Worm (Caenorhabditis elegans): ENCODE data around the gene mec-10.

The mec-10 gene

DNA sequence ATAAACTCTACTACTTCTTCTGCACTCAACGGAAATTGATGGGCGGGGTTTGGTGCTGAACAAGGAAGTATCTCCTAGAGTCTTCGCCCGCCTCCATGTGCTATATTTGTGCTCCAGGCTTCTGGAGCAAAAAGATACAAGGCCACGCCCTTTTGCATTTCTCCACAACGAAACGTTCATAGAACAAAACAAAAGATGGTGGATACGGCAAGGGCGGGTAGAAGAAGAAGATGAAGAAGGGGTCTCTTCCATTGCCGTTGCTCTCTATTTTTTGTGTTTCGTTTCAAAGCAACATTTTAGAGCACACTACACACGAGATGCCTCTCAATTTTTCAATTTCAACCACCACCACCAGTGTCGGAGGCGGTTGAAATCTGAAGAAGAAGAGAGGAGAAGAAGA lies 6.2 kb upstream of the mec-10 start:
- TF ChIP-seq nhr-12 (tag; optimal IDR thresholded peaks at IDR 0.05) (no peak), Y55F3AM.14 (GFP tag; optimal IDR thresholded peaks at IDR 0.05) (no peak), elt-1 (tag; optimal IDR thresholded peaks at IDR 0.05) (no peak), mdl-1 (tag; optimal IDR thresholded peaks at IDR 0.05) (peak; percentile 62 to 70), sem-4 (tag; optimal IDR thresholded peaks at IDR 0.05) (peak; percentile 34), F13H6.1 (tag; optimal IDR thresholded peaks at IDR 0.05) (no peak), ztf-1 (GFP tag; conservative IDR thresholded peaks at IDR 0.05) (no peak), nhr-77 (tag; optimal IDR thresholded peaks at IDR 0.05) (no peak), ztf-11 (tag; optimal IDR thresholded peaks at IDR 0.05) (no peak), zag-1 (tag; optimal IDR thresholded peaks at IDR 0.05) (peak; percentile 32), C34F6.9 (tag; optimal IDR thresholded peaks at IDR 0.05) (no peak), aly-2 (tag; optimal IDR thresholded peaks at IDR 0.05) (no peak), nhr-23 (tag; optimal IDR thresholded peaks at IDR 0.05) (no peak), R02D3.7 (tag; optimal IDR thresholded peaks at IDR 0.05) (no peak), unc-62 (GFP tag; optimal IDR thresholded peaks at IDR 0.05) (no peak), sma-3 (GFP tag; optimal IDR thresholded peaks at IDR 0.05) (no peak), ceh-82 (tag; optimal IDR thresholded peaks at IDR 0.05) (no peak), crh-2 (tag; optimal IDR thresholded peaks at IDR 0.05) (no peak), nhr-10 (tag; optimal IDR thresholded peaks at IDR 0.05) (no peak), lsy-2 (tag; optimal IDR thresholded peaks at IDR 0.05) (peak in 1 of 2 experiments; percentile 7), ztf-4 (tag; optimal IDR thresholded peaks at IDR 0.05) (no peak), egl-27 (tag; optimal IDR thresholded peaks at IDR 0.05) (no peak), alr-1 (tag; optimal IDR thresholded peaks at IDR 0.05) (no peak)

- TF ChIP-seq C34F6.9 (tag; optimal IDR thresholded peaks at IDR 0.05) (no peak), gmeb-1 (tag; optimal IDR thresholded peaks at IDR 0.05) (no peak), snpc-4 (tag; optimal IDR thresholded peaks at IDR 0.05) (no peak)
Measured at ce11 chrX:8475759-8476228, 5.7 kb upstream of the mec-10 start, which contains the start of gene nhr-14. Gene nhr-14 (minus strand): TSS chrX:8476178.

DNA sequence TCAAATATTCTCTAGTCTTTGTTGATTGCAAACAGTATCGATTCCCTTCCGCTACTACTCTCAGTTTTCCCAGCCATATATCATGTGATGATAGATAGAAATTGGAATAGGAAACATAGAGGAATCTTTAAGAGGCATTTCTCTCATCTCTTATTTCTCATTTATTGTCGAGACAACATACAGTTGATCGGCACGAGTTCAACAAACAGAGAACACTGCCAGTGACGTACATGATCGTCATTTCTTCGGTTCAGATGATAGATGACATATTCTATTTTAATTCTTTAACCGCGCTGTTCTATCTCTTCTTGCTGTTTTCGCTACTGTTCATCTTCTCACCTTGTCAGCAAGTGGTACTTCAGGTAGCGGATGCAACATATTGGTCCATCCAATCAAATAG lies 5.0 kb upstream of the mec-10 start:
- TF ChIP-seq blmp-1 (tag; optimal IDR thresholded peaks at IDR 0.05; ENCODE audit: insufficient read depth) = peak; percentile 87
- peak; percentile 99 for TF ChIP-seq sma-9 (GFP tag; optimal IDR thresholded peaks at IDR 0.05)
- TF ChIP-seq sma-9 (tag; optimal IDR thresholded peaks at IDR 0.05) = peak; percentile 67
- TF ChIP-seq unc-62 (GFP tag; optimal IDR thresholded peaks at IDR 0.05) = peak; percentile 65
- TF ChIP-seq sma-3 (GFP tag; optimal IDR thresholded peaks at IDR 0.05) = peak; percentile 97
- TF ChIP-seq nhr-129 (tag; optimal IDR thresholded peaks at IDR 0.05) = peak; percentile 79
- peak in 1 of 2 experiments; percentile 69 for TF ChIP-seq lsy-2 (tag; optimal IDR thresholded peaks at IDR 0.05)
- no peak for TF ChIP-seq C34F6.9 (tag; optimal IDR thresholded peaks at IDR 0.05)
- TF ChIP-seq ZK546.5 (tag; optimal IDR thresholded peaks at IDR 0.05) = no peak
- no peak for TF ChIP-seq nhr-11 (tag; optimal IDR thresholded peaks at IDR 0.05)
- no peak for TF ChIP-seq peb-1 (tag; optimal IDR thresholded peaks at IDR 0.05)
- peak; percentile 88 for TF ChIP-seq egl-27 (tag; optimal IDR thresholded peaks at IDR 0.05)
- TF ChIP-seq ztf-11 (tag; optimal IDR thresholded peaks at IDR 0.05) = no peak
- TF ChIP-seq F13H6.1 (tag; optimal IDR thresholded peaks at IDR 0.05) = peak; percentile 49
- TF ChIP-seq elt-1 (tag; optimal IDR thresholded peaks at IDR 0.05) = no peak
- TF ChIP-seq fos-1 (tag; optimal IDR thresholded peaks at IDR 0.05) = peak; percentile 62
- peak; percentile 52 for TF ChIP-seq Y55F3AM.14 (GFP tag; optimal IDR thresholded peaks at IDR 0.05)
- TF ChIP-seq lin-11 (tag; optimal IDR thresholded peaks at IDR 0.05) = no peak
- TF ChIP-seq ztf-4 (tag; optimal IDR thresholded peaks at IDR 0.05) = peak; percentile 83
- no peak for TF ChIP-seq nhr-12 (tag; optimal IDR thresholded peaks at IDR 0.05)
- peak; percentile 89 for TF ChIP-seq sem-4 (tag; optimal IDR thresholded peaks at IDR 0.05)
- peak; percentile 24 for TF ChIP-seq mab-5 (tag; optimal IDR thresholded peaks at IDR 0.05)
- no peak for TF ChIP-seq dmd-4 (tag; optimal IDR thresholded peaks at IDR 0.05)
- no peak for TF ChIP-seq lin-13 (GFP tag; optimal IDR thresholded peaks at IDR 0.05)
- TF ChIP-seq snpc-4 (tag; optimal IDR thresholded peaks at IDR 0.05) = no peak
- TF ChIP-seq crh-2 (tag; optimal IDR thresholded peaks at IDR 0.05) = peak; percentile 82
- peak; percentile 98 for TF ChIP-seq nhr-21 (tag; optimal IDR thresholded peaks at IDR 0.05)
- peak; percentile 85 for TF ChIP-seq nhr-6 (tag; optimal IDR thresholded peaks at IDR 0.05)
- TF ChIP-seq R02D3.7 (tag; optimal IDR thresholded peaks at IDR 0.05) = no peak
- TF ChIP-seq lin-39 (tag; optimal IDR thresholded peaks at IDR 0.05) = no peak
- peak; percentile 70 to 78 for TF ChIP-seq mdl-1 (tag; optimal IDR thresholded peaks at IDR 0.05)
- no peak for TF ChIP-seq mbf-1 (tag; optimal IDR thresholded peaks at IDR 0.05)
- TF ChIP-seq gmeb-1 (tag; optimal IDR thresholded peaks at IDR 0.05) = peak; percentile 63
- peak; percentile 31 for TF ChIP-seq ama-1 (optimal IDR thresholded peaks at IDR 0.05)
- TF ChIP-seq nhr-237 (tag; optimal IDR thresholded peaks at IDR 0.05) = no peak
- TF ChIP-seq nhr-25 (tag; optimal IDR thresholded peaks at IDR 0.05) = peak; percentile 94
